Fruit fly (Drosophila melanogaster): Measurements from ENCODE around the gene Adgf-A.
A peak's percentile ranks its signal among the peaks of the same experiment; 100 is the strongest.

The Adgf-A gene

DNA sequence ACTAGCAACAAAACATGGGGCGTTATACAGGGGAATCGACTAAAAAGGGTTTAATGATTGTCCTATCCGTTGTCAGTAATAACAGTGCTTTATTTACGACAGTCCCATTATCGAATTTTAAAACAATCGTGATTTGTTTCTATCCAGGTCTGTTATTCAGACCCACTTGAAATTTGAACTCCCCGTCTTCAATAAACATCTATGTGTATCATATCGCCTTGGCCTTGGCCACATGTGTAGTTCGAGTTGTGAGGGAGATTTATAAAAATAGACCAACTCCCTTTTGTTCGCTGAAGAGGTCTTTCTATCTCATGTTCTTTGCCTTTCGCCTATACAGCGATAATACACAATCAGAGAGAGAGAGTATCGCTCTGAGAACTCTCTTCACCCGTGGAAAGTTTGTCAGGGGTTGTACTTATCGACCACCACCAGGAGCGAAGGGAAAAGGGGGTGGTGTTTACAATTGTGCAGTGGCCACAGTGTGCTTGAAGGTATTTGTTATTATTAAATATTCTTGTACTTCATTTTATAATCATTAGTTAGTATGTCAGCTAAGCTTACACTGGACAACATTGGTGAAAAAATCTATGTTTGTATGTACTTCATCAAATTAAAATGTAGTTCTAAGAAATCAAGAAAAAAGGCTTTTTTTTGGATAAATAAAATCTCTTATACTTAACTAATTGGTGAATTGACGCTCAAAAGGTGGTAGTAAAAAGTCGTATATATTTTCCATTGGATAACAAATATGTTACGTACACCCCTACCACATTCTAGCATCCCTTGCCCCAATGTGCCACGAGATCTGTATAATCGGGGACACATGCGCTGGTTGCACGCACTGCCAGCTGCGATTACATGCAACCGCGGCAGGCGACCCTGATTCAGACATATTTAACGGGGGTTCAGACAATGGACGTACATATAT lies 6.5 kb downstream of the Adgf-A start (continued):
- TF ChIP-seq tgo (GFP tag; IDR thresholded peaks at IDR 0.05) (peak; percentile 54), chinmo (GFP tag; IDR thresholded peaks at IDR 0.05; ENCODE audit: partially characterized antibody) (0 out of 4 replicates have a peak, but pooled peaks have one; percentile 8), Fer1 (GFP tag; optimal IDR thresholded peaks at IDR 0.05) (no peak), CG14014 (GFP tag; IDR thresholded peaks at IDR 0.05) (no peak), otp (GFP tag; IDR thresholded peaks at IDR 0.05) (0 out of 3 replicates have a peak, but pooled peaks have one; percentile 57), Antp (GFP tag; optimal IDR thresholded peaks at IDR 0.05) (peak; percentile 55), dimm (GFP tag; IDR thresholded peaks at IDR 0.05) (no peak), dm (GFP tag; optimal IDR thresholded peaks at IDR 0.05) (peak; percentile 60), grn (GFP tag; optimal IDR thresholded peaks at IDR 0.05) (no peak), CG12155 (GFP tag; optimal IDR thresholded peaks at IDR 0.05) (peak; percentile 31), CG2199 (GFP tag; IDR thresholded peaks at IDR 0.05) (0 out of 3 replicates have a peak, but pooled peaks have one; percentile 12), ken (GFP tag; IDR thresholded peaks at IDR 0.05) (peak; percentile 20; the same call in 1 of the 3 replicates), CG3847 (GFP tag; IDR thresholded peaks at IDR 0.05) (no peak), Adf1 (GFP tag; IDR thresholded peaks at IDR 0.05) (no peak), kni (GFP tag; optimal IDR thresholded peaks at IDR 0.05) (peak; percentile 67), gfzf (GFP tag; optimal IDR thresholded peaks at IDR 0.05) (no peak), CG9817 (tag; optimal IDR thresholded peaks at IDR 0.05) (peak; percentile 37), HLHmδ (GFP tag; optimal IDR thresholded peaks at IDR 0.05) (peak; percentile 69), dmrt99B (tag; optimal IDR thresholded peaks at IDR 0.05) (peak; percentile 87), CG17385 (GFP tag; optimal IDR thresholded peaks at IDR 0.05) (peak; percentile 70), tio (GFP tag; optimal IDR thresholded peaks at IDR 0.05) (peak; percentile 74), salm (tag; optimal IDR thresholded peaks at IDR 0.05) (peak; percentile 49), gro (GFP tag; optimal IDR thresholded peaks at IDR 0.05) (no peak), lab (GFP tag; optimal IDR thresholded peaks at IDR 0.05) (peak; percentile 68), unpg (GFP tag; optimal IDR thresholded peaks at IDR 0.05) (peak; percentile 82), Dll (GFP tag; IDR thresholded peaks at IDR 0.05; ENCODE audit: partially characterized antibody) (no peak), ro (GFP tag; IDR thresholded peaks at IDR 0.05) (peak; percentile 68; the same call in 1 of the 2 replicates), psq (GFP tag; optimal IDR thresholded peaks at IDR 0.05) (peak; percentile 2), Fer2 (tag; optimal IDR thresholded peaks at IDR 0.05) (no peak), ranshi (GFP tag; IDR thresholded peaks at IDR 0.05) (peak; percentile 26; the same call in 1 of the 2 replicates), oc (tag; optimal IDR thresholded peaks at IDR 0.05) (peak; percentile 64), Rx (GFP tag; IDR thresholded peaks at IDR 0.05) (peak; percentile 57; the same call in 1 of the 2 replicates), HmgD (GFP tag; optimal IDR thresholded peaks at IDR 0.05) (no peak), gem (tag; optimal IDR thresholded peaks at IDR 0.05) (peak; percentile 92), Spps (tag; optimal IDR thresholded peaks at IDR 0.05) (peak; percentile 88), CHES-1-like (GFP tag; optimal IDR thresholded peaks at IDR 0.05) (peak; percentile 6), hth (optimal IDR thresholded peaks at IDR 0.05) (no peak), fru (optimal IDR thresholded peaks at IDR 0.05) (no peak), unc-4 (GFP tag; IDR thresholded peaks at IDR 0.05; ENCODE audit: partially characterized antibody) (no peak), tin (GFP tag; optimal IDR thresholded peaks at IDR 0.05) (peak; percentile 80), B-H1 (GFP tag; IDR thresholded peaks at IDR 0.05) (peak; percentile 54; the same call in 2 of the 3 replicates), CG11093 (GFP tag; IDR thresholded peaks at IDR 0.05) (peak; percentile 75), CG6791 (GFP tag; IDR thresholded peaks at IDR 0.05; ENCODE audit: partially characterized antibody) (peak; percentile 40; the same call in 1 of the 3 replicates), Ssrp (tag; optimal IDR thresholded peaks at IDR 0.05) (peak; percentile 85), CG14667 (GFP tag; IDR thresholded peaks at IDR 0.05) (peak; percentile 43; the same call in 1 of the 2 replicates), CG18476 (GFP tag; optimal IDR thresholded peaks at IDR 0.05) (peak; percentile 62), Lim3 (GFP tag; IDR thresholded peaks at IDR 0.05) (no peak), CG17568 (GFP tag; optimal IDR thresholded peaks at IDR 0.05) (no peak)

Data from whole organism, embryonic.